Fruit fly (Drosophila melanogaster) whole organism, prepupa: ENCODE results near the gene Spn28Da.

Source experiments
- Blimp-1 ChIP-seq: fragments of 200-800 bp; sonication (Bioruptor generic); optimal IDR thresholded peaks from 3 replicates; lab custom pipeline; 2017; ENCODE audit warnings: missing biosample characterization, missing genetic modification characterization, mild to moderate bottlenecking, moderate library complexity, missing genetic modification reagents
- CG10631 ChIP-seq: fragments of 200-800 bp; sonication (Bioruptor generic); optimal IDR thresholded peaks from 2 replicates; lab custom pipeline; 2016; ENCODE audit warnings: missing biosample characterization, missing genetic modification characterization
- CG10669 ChIP-seq: fragments of 200-800 bp; sonication (Bioruptor generic); optimal IDR thresholded peaks from 3 replicates; lab custom pipeline; 2018; ENCODE audit warnings: missing biosample characterization, mild to moderate bottlenecking, missing genetic modification characterization, moderate library complexity
- CG11762 ChIP-seq: fragments of 200-800 bp; sonication (Bioruptor generic); optimal IDR thresholded peaks from 3 replicates; lab custom pipeline; 2016; ENCODE audit warnings: missing biosample characterization, missing genetic modification characterization; ENCODE audit not compliant: insufficient read depth
- CG11902 ChIP-seq: fragments of 200-800 bp; sonication (Bioruptor generic); optimal IDR thresholded peaks from 3 replicates; lab custom pipeline; 2016; ENCODE audit warnings: missing biosample characterization, missing genetic modification characterization
- CG15336 ChIP-seq: fragments of 200-800 bp; sonication (Bioruptor generic); IDR thresholded peaks from 2 replicates; pipeline ENCODE4 v1.3.6; 2022; ENCODE audit warnings: missing biosample characterization, missing genetic modification characterization
- CG16779 ChIP-seq: fragments of 200-800 bp; sonication (Bioruptor generic); optimal IDR thresholded peaks from 3 replicates; lab custom pipeline; 2017; ENCODE audit warnings: missing biosample characterization, mild to moderate bottlenecking, missing genetic modification characterization
- CG3032 ChIP-seq: fragments of 200-800 bp; optimal IDR thresholded peaks from 2 replicates; lab custom pipeline; 2019; ENCODE audit warnings: missing biosample characterization, mild to moderate bottlenecking, missing genetic modification characterization, moderate library complexity
- CG32006 ChIP-seq: fragments of 200-800 bp; sonication (Bioruptor generic); optimal IDR thresholded peaks from 3 replicates; lab custom pipeline; 2017; ENCODE audit warnings: missing biosample characterization, mild to moderate bottlenecking, missing genetic modification characterization
- CG4318 ChIP-seq: fragments of 200-800 bp; sonication (Bioruptor generic); optimal IDR thresholded peaks from 3 replicates; lab custom pipeline; 2017; ENCODE audit warnings: missing biosample characterization, mild to moderate bottlenecking, missing genetic modification characterization
- CG6163 ChIP-seq: fragments of 200-800 bp; sonication (Bioruptor generic); IDR thresholded peaks from 3 replicates; pipeline ENCODE4 v1.3.6; 2022; ENCODE audit warnings: missing biosample characterization, missing genetic modification characterization
- CG6792 ChIP-seq: fragments of 200-800 bp; sonication (Bioruptor generic); optimal IDR thresholded peaks from 3 replicates; lab custom pipeline; 2016; ENCODE audit warnings: missing biosample characterization, missing genetic modification characterization
- CG6808 ChIP-seq: fragments of 200-800 bp; sonication (Bioruptor generic); optimal IDR thresholded peaks from 3 replicates; lab custom pipeline; 2017; ENCODE audit warnings: missing biosample characterization, missing genetic modification characterization, mild to moderate bottlenecking, moderate library complexity, missing genetic modification reagents
- CG7368 ChIP-seq: fragments of 200-800 bp; sonication (Bioruptor generic); optimal IDR thresholded peaks from 3 replicates; lab custom pipeline; 2016; ENCODE audit warnings: missing biosample characterization, missing genetic modification characterization
- CG8119 ChIP-seq: fragments of 200-800 bp; sonication (Bioruptor generic); IDR thresholded peaks from 3 replicates; pipeline ENCODE4 v1.3.6; 2022; ENCODE audit warnings: missing biosample characterization, missing genetic modification characterization
- CG8319 ChIP-seq: fragments of 200-800 bp; sonication (Bioruptor generic); optimal IDR thresholded peaks from 3 replicates; lab custom pipeline; 2016; ENCODE audit warnings: missing biosample characterization, missing genetic modification characterization
- CG9139 ChIP-seq: fragments of 200-800 bp; sonication (Bioruptor generic); optimal IDR thresholded peaks from 3 replicates; lab custom pipeline; 2017; ENCODE audit warnings: missing biosample characterization, mild to moderate bottlenecking, missing genetic modification characterization
- Eip78C ChIP-seq: fragments of 200-800 bp; sonication (Bioruptor generic); peaks from one replicate; lab custom pipeline; 2016; ENCODE audit warnings: missing biosample characterization, missing genetic modification characterization
- Ets21C ChIP-seq: fragments of 200-800 bp; sonication (Bioruptor generic); optimal IDR thresholded peaks from 3 replicates; lab custom pipeline; 2016; ENCODE audit warnings: missing biosample characterization, missing genetic modification characterization
- Ets96B ChIP-seq: fragments of 200-800 bp; optimal IDR thresholded peaks from 2 replicates; lab custom pipeline; 2019; ENCODE audit warnings: missing biosample characterization, mild to moderate bottlenecking, missing genetic modification characterization, moderate library complexity
- Gug ChIP-seq: fragments of 200-800 bp; sonication (Bioruptor generic); IDR thresholded peaks from 2 replicates; pipeline ENCODE4 v1.3.6; 2022; ENCODE audit warnings: missing biosample characterization, missing genetic modification characterization
- Hr38 ChIP-seq: sonication (Bioruptor generic); optimal IDR thresholded peaks from 2 replicates; lab custom pipeline; 2016; ENCODE audit warnings: missing biosample characterization, missing genetic modification characterization
- Hr4 ChIP-seq: fragments of 200-800 bp; sonication (Bioruptor generic); optimal IDR thresholded peaks from 3 replicates; lab custom pipeline; 2016; ENCODE audit warnings: missing biosample characterization, missing genetic modification characterization
- Lpt ChIP-seq: fragments of 200-800 bp; sonication (Bioruptor generic); optimal IDR thresholded peaks from 3 replicates; lab custom pipeline; 2016; ENCODE audit warnings: missing biosample characterization, missing genetic modification characterization
- Met ChIP-seq: fragments of 200-800 bp; sonication (Bioruptor generic); optimal IDR thresholded peaks from 3 replicates; lab custom pipeline; 2016; ENCODE audit warnings: missing biosample characterization, missing genetic modification characterization
- Smox ChIP-seq: fragments of 200-800 bp; sonication (Bioruptor generic); optimal IDR thresholded peaks from 3 replicates; lab custom pipeline; 2016; ENCODE audit warnings: missing biosample characterization, missing genetic modification characterization
- Sox102F ChIP-seq: fragments of 200-800 bp; sonication (Bioruptor generic); optimal IDR thresholded peaks from 2 replicates; lab custom pipeline; 2016; ENCODE audit warnings: missing biosample characterization, mild to moderate bottlenecking, missing genetic modification characterization
- Sox14 ChIP-seq: fragments of 200-800 bp; sonication (Bioruptor generic); optimal IDR thresholded peaks from 3 replicates; lab custom pipeline; 2016; ENCODE audit warnings: missing biosample characterization, missing genetic modification characterization
- Sox15 ChIP-seq: fragments of 200-800 bp; sonication (Bioruptor generic); optimal IDR thresholded peaks from 3 replicates; lab custom pipeline; 2016; ENCODE audit warnings: missing biosample characterization, missing genetic modification characterization
- acj6 ChIP-seq: fragments of 200-800 bp; sonication (Bioruptor generic); optimal IDR thresholded peaks from 3 replicates; lab custom pipeline; 2016; ENCODE audit warnings: missing biosample characterization, missing genetic modification characterization
- cyc ChIP-seq: fragments of 200-800 bp; sonication (Bioruptor generic); optimal IDR thresholded peaks from 3 replicates; lab custom pipeline; 2016; ENCODE audit warnings: missing biosample characterization, missing genetic modification characterization
- dac ChIP-seq: fragments of 200-800 bp; sonication (Bioruptor generic); optimal IDR thresholded peaks from 2 replicates; lab custom pipeline; 2017; ENCODE audit warnings: missing biosample characterization, mild to moderate bottlenecking, missing genetic modification characterization
- dsx ChIP-seq: fragments of 200-800 bp; optimal IDR thresholded peaks from 3 replicates; lab custom pipeline; 2019; ENCODE audit warnings: missing biosample characterization, mild to moderate bottlenecking, missing genetic modification characterization, moderate library complexity; ENCODE audit not compliant: poor library complexity, severe bottlenecking
- eg ChIP-seq: fragments of 200-800 bp; sonication (Bioruptor generic); IDR thresholded peaks from 3 replicates; pipeline ENCODE4 v1.3.6; 2022; ENCODE audit warnings: missing biosample characterization, missing genetic modification characterization
- esn ChIP-seq: fragments of 200-800 bp; sonication (Bioruptor generic); optimal IDR thresholded peaks from 2 replicates; lab custom pipeline; 2016; ENCODE audit warnings: missing biosample characterization, mild to moderate bottlenecking, missing genetic modification characterization, moderate library complexity
- fd59A ChIP-seq: fragments of 200-800 bp; sonication (Bioruptor generic); optimal IDR thresholded peaks from 2 replicates; lab custom pipeline; 2017; ENCODE audit warnings: missing biosample characterization, mild to moderate bottlenecking, missing genetic modification characterization, missing genetic modification reagents
- fd85E ChIP-seq: fragments of 200-800 bp; sonication (Bioruptor generic); optimal IDR thresholded peaks from 3 replicates; lab custom pipeline; 2016; ENCODE audit warnings: missing biosample characterization, missing genetic modification characterization
- fkh ChIP-seq: fragments of 200-800 bp; sonication (Bioruptor generic); optimal IDR thresholded peaks from 3 replicates; lab custom pipeline; 2017; ENCODE audit warnings: missing biosample characterization, mild to moderate bottlenecking, missing genetic modification characterization, moderate library complexity
- lz ChIP-seq: fragments of 200-800 bp; sonication (Bioruptor generic); optimal IDR thresholded peaks from 3 replicates; lab custom pipeline; 2016; ENCODE audit warnings: missing biosample characterization, missing genetic modification characterization
- net ChIP-seq: fragments of 200-800 bp; sonication (Bioruptor generic); optimal IDR thresholded peaks from 3 replicates; lab custom pipeline; 2016; ENCODE audit warnings: missing biosample characterization, missing genetic modification characterization
- salr ChIP-seq, 2 experiments: fragments of 200-800 bp; sonication (Bioruptor generic); optimal IDR thresholded peaks; 3 replicates each; lab custom pipeline; 2016 to 2018; ENCODE audit warnings: missing biosample characterization in 2 of 2, missing genetic modification characterization in 2 of 2, mild to moderate bottlenecking in 1 of 2
- spab ChIP-seq: fragments of 200-800 bp; sonication (Bioruptor generic); optimal IDR thresholded peaks from 2 replicates; lab custom pipeline; 2017; ENCODE audit warnings: missing biosample characterization, mild to moderate bottlenecking, missing genetic modification characterization, missing genetic modification reagents
- ss ChIP-seq, 2 experiments: fragments of 200-800 bp; sonication (Bioruptor generic); optimal IDR thresholded peaks; 2 replicates in 1 of 2; 3 replicates in 1 of 2; lab custom pipeline; 2017 to 2018; ENCODE audit warnings: mild to moderate bottlenecking in 2 of 2, missing biosample characterization in 2 of 2, missing genetic modification characterization in 2 of 2, moderate library complexity in 1 of 2
- svp ChIP-seq: fragments of 200-800 bp; sonication (Bioruptor generic); peaks from one replicate; lab custom pipeline; 2016; ENCODE audit warnings: missing biosample characterization, missing genetic modification characterization
- topi ChIP-seq: fragments of 200-800 bp; sonication (Bioruptor generic); optimal IDR thresholded peaks from 3 replicates; lab custom pipeline; 2016; ENCODE audit warnings: missing biosample characterization, missing genetic modification characterization

The Spn28Da gene

dm6 chr2L:7851609-7852008 lies 37.3 kb downstream of the Spn28Da start:
- TF ChIP-seq ss (GFP tag; optimal IDR thresholded peaks at IDR 0.05; lab: Kevin White, UChicago) = no peak
- no peak for TF ChIP-seq CG4318 (GFP tag; lab: Kevin White, UChicago)
- 0 out of 3 replicates have a peak, but pooled peaks have one; percentile 28 for TF ChIP-seq CG8119 (GFP tag; lab: Robert Waterston, UW)
- TF ChIP-seq esn (GFP tag; lab: Kevin White, UChicago) = no peak
- peak; percentile 1 for TF ChIP-seq CG10631
- TF ChIP-seq spab (GFP tag; lab: Kevin White, UChicago) = no peak
- no peak for TF ChIP-seq CG11762
- TF ChIP-seq Lpt (GFP tag; lab: Kevin White, UChicago) = no peak
- no peak for TF ChIP-seq CG16779 (tag; lab: Kevin White, UChicago)
- 0 out of 3 replicates have a peak, but pooled peaks have one; percentile 31 for TF ChIP-seq CG6163 (GFP tag; lab: Robert Waterston, UW)
- no peak for TF ChIP-seq Ets21C (GFP tag; lab: Kevin White, UChicago)
- no peak for TF ChIP-seq Blimp-1 (GFP tag; lab: Kevin White, UChicago)
- TF ChIP-seq svp (GFP tag; lab: Kevin White, UChicago) = peak; percentile 38
- TF ChIP-seq Hr4 (GFP tag; lab: Kevin White, UChicago) = peak; percentile 5
- TF ChIP-seq fkh (GFP tag; lab: Kevin White, UChicago) = no peak
- no peak for TF ChIP-seq CG11902 (GFP tag; lab: Kevin White, UChicago)
- no peak for TF ChIP-seq dsx (GFP tag; lab: Kevin White, UChicago)
- TF ChIP-seq fd59A (GFP tag; lab: Kevin White, UChicago) = no peak
- TF ChIP-seq salr (GFP tag; optimal IDR thresholded peaks at IDR 0.05; lab: Kevin White, UChicago) = no peak
- peak; percentile 19 for TF ChIP-seq CG32006 (GFP tag; lab: Kevin White, UChicago)
- no peak for TF ChIP-seq Met
- TF ChIP-seq Sox15 (GFP tag; lab: Kevin White, UChicago) = no peak
- no peak for TF ChIP-seq CG10669 (GFP tag; lab: Kevin White, UChicago)
- no peak for TF ChIP-seq topi (GFP tag; lab: Kevin White, UChicago)
- no peak for TF ChIP-seq dac (GFP tag; lab: Kevin White, UChicago)
- TF ChIP-seq Gug (GFP tag; lab: Robert Waterston, UW) = no peak
- TF ChIP-seq CG8319 (GFP tag; lab: Kevin White, UChicago) = no peak
- TF ChIP-seq Smox (GFP tag; lab: Kevin White, UChicago) = no peak
- no peak for TF ChIP-seq CG9139 (GFP tag; lab: Kevin White, UChicago)
- no peak for TF ChIP-seq net (GFP tag; lab: Kevin White, UChicago)
- no peak for TF ChIP-seq CG3032
- no peak for TF ChIP-seq lz (GFP tag; lab: Kevin White, UChicago)
- TF ChIP-seq Eip78C (GFP tag; lab: Kevin White, UChicago) = peak; percentile 45
- TF ChIP-seq acj6 (GFP tag; lab: Kevin White, UChicago) = no peak
- TF ChIP-seq cyc (GFP tag; lab: Kevin White, UChicago) = no peak
- no peak for TF ChIP-seq Hr38 (GFP tag; lab: Kevin White, UChicago)
- no peak for TF ChIP-seq Sox102F (GFP tag; lab: Kevin White, UChicago)
- peak; percentile 12 for TF ChIP-seq Ets96B
- no peak for TF ChIP-seq CG15336
- TF ChIP-seq eg = no peak
- no peak for TF ChIP-seq Sox14 (GFP tag; lab: Kevin White, UChicago)
- TF ChIP-seq, all 60 proteins: peak for 8

- no peak for TF ChIP-seq esn (GFP tag; lab: Kevin White, UChicago)
- TF ChIP-seq CG11762 = no peak
- no peak for TF ChIP-seq topi (GFP tag; lab: Kevin White, UChicago)
- no peak for TF ChIP-seq cyc (GFP tag; lab: Kevin White, UChicago)
- no peak for TF ChIP-seq CG7368 (GFP tag; lab: Kevin White, UChicago)
- no peak for TF ChIP-seq acj6 (GFP tag; lab: Kevin White, UChicago)
- no peak for TF ChIP-seq CG32006 (GFP tag; lab: Kevin White, UChicago)
- TF ChIP-seq CG6808 (GFP tag; lab: Kevin White, UChicago) = no peak
- TF ChIP-seq CG9139 (GFP tag; lab: Kevin White, UChicago) = no peak
- TF ChIP-seq spab (GFP tag; lab: Kevin White, UChicago) = no peak
- no peak for TF ChIP-seq CG10631
- TF ChIP-seq CG6792 (GFP tag; lab: Kevin White, UChicago) = no peak
- no peak for TF ChIP-seq fd85E (GFP tag; lab: Kevin White, UChicago)
- TF ChIP-seq, all 60 proteins: peak for 0
These were observed 38.5 kb downstream of the Spn28Da start for dm6 chr2L:7850406-7850805.
